Worm (Caenorhabditis elegans): ENCODE data around the gene C04F5.2.

DNA sequence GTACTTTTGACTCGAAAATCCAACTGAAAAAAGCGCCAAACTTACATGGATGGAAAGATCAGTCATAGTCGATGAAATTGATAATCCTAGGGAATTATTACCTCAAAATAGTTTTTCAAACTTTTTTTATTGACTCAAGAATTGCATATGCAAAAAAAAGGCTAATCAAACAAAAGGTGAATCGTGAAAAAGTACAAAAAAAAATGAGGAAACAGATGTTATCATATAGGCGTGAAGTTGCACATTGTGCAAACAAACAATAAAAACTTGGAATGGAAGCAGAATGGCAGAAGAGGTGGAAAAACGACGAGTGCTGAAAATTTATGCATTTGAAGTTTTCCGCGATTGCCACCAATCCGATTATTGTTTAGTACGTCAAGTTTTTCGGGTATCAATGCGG, 50.8 kb downstream of the C04F5.2 start, which contains the start of gene exc-14:
- TF ChIP-seq W03F9.2 (tag; optimal IDR thresholded peaks at IDR 0.05) = no peak
- no peak for TF ChIP-seq him-1 (tag; optimal IDR thresholded peaks at IDR 0.05)
- no peak for TF ChIP-seq dao-5 (tag; optimal IDR thresholded peaks at IDR 0.05)
